Worm (Caenorhabditis elegans): ENCODE data around the gene F43D2.3.

DNA sequence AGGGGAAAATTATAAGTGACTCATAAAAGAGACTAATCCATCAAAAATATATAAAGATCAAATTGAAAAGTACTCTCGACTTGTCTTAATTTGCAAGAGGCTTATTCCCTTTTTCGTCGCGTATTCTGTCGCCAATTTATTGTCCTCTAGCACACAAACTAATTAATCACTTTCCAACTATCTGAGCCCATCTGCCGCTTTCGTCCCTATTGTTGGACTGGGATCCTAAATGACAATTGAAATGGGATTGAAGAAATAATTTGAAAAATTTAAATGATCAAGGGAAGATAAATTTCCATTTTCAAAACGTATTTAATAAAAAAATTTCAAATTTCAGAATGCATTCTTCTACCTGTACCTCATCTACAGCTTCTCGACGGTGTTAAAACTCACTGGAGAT is 18.9 kb downstream of the F43D2.3 start:
- TF ChIP-seq sox-2 (GFP tag; IDR thresholded peaks at IDR 0.05) (no peak), che-1 (tag; optimal IDR thresholded peaks at IDR 0.05) (no peak), mec-3 (tag; optimal IDR thresholded peaks at IDR 0.05; ENCODE audit: borderline replicate concordance) (no peak), tbx-2 (tag; optimal IDR thresholded peaks at IDR 0.05) (no peak), rnt-1 (tag; optimal IDR thresholded peaks at IDR 0.05) (no peak), ceh-24 (tag; optimal IDR thresholded peaks at IDR 0.05) (no peak), zip-5 (tag; optimal IDR thresholded peaks at IDR 0.05) (no peak), ceh-31 (tag; optimal IDR thresholded peaks at IDR 0.05) (no peak), eyg-1 (tag; optimal IDR thresholded peaks at IDR 0.05) (no peak), nhr-232 (tag; optimal IDR thresholded peaks at IDR 0.05) (no peak), ref-2 (tag; optimal IDR thresholded peaks at IDR 0.05) (no peak), ceh-45 (GFP tag; IDR thresholded peaks at IDR 0.05) (no peak), sox-4 (tag; optimal IDR thresholded peaks at IDR 0.05) (no peak), syd-9 (tag; optimal IDR thresholded peaks at IDR 0.05) (no peak)

All from whole organism, late embryonic.